Worm (Caenorhabditis elegans) whole organism, L4/young adult: Measurements from ENCODE around the gene F07C6.2.

Experiments
- W03F9.2 ChIP-seq: fragments of 150-350 bp; optimal IDR thresholded peaks from 2 replicates; lab custom pipeline; 2014; ENCODE audit warnings: missing biosample characterization, missing genetic modification characterization
- dao-5 ChIP-seq: sonication (generic microtip); optimal IDR thresholded peaks from 2 replicates; lab custom pipeline; 2016; ENCODE audit warnings: missing genotype, missing genetic modification characterization, moderate library complexity, missing compliant biosample characterization
- him-1 ChIP-seq: sonication (generic microtip); optimal IDR thresholded peaks from 2 replicates; lab custom pipeline; 2016; ENCODE audit warnings: missing genotype, missing genetic modification reagents, missing genetic modification characterization, missing compliant biosample characterization

DNA sequence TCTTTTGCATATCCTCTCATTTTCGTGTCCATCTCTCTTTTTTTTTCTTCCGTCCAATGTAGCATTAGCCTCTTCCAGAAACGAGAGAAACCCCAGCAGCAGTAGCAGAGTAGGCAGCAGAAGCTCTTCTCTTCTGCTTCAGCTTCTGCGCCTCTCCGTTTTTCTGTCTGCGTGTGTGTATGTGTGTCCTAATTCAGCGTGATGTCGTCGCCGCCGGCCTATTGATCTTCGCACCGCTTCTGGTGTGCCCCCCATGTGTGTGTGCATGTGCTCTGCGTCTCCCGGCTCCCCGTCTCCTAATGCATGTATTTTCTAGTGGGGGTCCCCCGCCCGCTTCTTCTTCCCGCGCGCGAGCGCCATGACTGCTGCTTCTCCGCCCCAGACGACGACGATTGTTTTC, 19.6 kb upstream of the F07C6.2 start:
- TF ChIP-seq him-1 (tag; lab: Kevin White, UChicago) (peak; percentile 92), W03F9.2 (tag; lab: Kevin White, UChicago) (no peak), dao-5 (no peak)
